Worm (Caenorhabditis elegans): ENCODE measurements around the gene sre-16.

sre-16 gene

ce11 chrIV:12236011-12236410 lies at the start of gene sre-16:
Gene sre-16, minus strand, starts transcription at chrIV:12236111.
- TF ChIP-seq W03F9.2 (tag; optimal IDR thresholded peaks at IDR 0.05) (no peak), him-1 (tag; optimal IDR thresholded peaks at IDR 0.05) (no peak), dao-5 (tag; optimal IDR thresholded peaks at IDR 0.05) (no peak)

ce11 chrIV:12282873-12283272 lies 47.0 kb upstream of the sre-16 start, which contains the start of gene hpo-12:
Gene hpo-12, plus strand, starts transcription at chrIV:12283173.
- TF ChIP-seq dao-5 (tag; optimal IDR thresholded peaks at IDR 0.05), result no peak
- no peak for TF ChIP-seq him-1 (tag; optimal IDR thresholded peaks at IDR 0.05)
- TF ChIP-seq W03F9.2 (tag; optimal IDR thresholded peaks at IDR 0.05), result no peak

DNA sequence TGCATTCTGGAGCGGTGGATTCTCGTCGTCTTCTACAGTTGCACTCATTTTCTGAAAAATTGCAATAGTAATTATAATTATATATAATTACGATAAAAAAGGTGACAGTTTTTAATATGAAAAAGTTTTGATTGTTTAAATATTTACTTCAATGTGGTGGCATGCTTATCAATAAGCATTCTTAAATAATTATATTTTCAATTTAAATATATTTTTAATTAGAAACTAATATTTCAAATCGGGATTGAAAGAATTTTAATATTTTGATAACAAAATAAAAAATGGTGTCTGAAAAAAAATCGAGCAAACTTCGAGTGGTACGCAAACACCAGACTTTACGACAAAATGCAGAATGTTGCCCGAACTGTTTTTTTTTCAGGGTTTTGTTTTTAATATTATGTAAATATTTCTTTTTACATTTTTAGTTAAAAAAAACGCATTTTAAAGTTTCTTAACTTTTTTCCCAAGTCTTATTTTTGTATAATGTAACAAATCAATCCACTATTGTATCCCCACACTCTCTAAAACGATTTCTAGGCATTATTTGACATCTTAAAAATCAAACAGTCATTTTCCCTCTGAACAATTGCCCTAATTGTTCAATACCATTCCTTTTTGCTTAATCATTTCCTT lies 46.4 kb upstream of the sre-16 start, which contains the start of the genes C42C1.12 and C42C1.19:
Gene C42C1.12 (minus strand): TSS at position 51 of the 633 bp plus-strand sequence.
Gene C42C1.19 (plus strand): TSS at position 583 of the 633 bp plus-strand sequence.
- no peak for TF ChIP-seq him-1 (tag; optimal IDR thresholded peaks at IDR 0.05)
- peak; percentile 13 for TF ChIP-seq W03F9.2 (tag; optimal IDR thresholded peaks at IDR 0.05)
- no peak for TF ChIP-seq dao-5 (tag; optimal IDR thresholded peaks at IDR 0.05)

- TF ChIP-seq dao-5 (tag; optimal IDR thresholded peaks at IDR 0.05), result no peak
- TF ChIP-seq W03F9.2 (tag; optimal IDR thresholded peaks at IDR 0.05), result no peak
- no peak for TF ChIP-seq him-1 (tag; optimal IDR thresholded peaks at IDR 0.05)
These were observed 43.4 kb upstream of the sre-16 start, which contains the start of gene ltah-1.1 for ce11 chrIV:12279340-12279739. Gene ltah-1.1, plus strand, starts transcription at chrIV:12279622.

- TF ChIP-seq him-1 (tag; optimal IDR thresholded peaks at IDR 0.05) (no peak), W03F9.2 (tag; optimal IDR thresholded peaks at IDR 0.05) (peak; percentile 40)
These were observed 42.6 kb upstream of the sre-16 start, which contains the start of the genes tag-335 and vkmt-1 for ce11 chrIV:12278507-12278906. Gene tag-335, minus strand, starts transcription at chrIV:12278594. Gene vkmt-1, plus strand, starts transcription at chrIV:12278725.

DNA sequence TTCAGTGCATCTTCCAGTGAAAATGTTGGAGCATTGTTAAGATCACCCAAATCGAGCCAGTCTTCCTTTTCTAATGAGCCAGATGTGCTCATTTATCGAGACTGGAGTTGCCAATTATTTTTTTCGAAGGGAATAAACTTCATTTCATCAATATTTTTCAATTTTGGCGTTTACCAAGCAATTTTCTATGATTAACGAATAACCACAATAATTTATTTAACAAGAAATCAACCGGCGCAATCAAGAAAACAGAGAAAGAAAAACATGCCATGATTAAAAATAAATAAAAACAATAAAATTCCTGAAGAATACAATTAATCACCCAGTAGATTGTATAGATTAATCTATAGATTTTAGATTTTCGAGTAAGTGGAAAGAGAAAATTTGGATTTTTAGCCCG lies 40.0 kb upstream of the sre-16 start, which contains the start of gene vps-8:
Gene vps-8 (minus strand): TSS at position 101 of the 400 bp plus-strand sequence.
- TF ChIP-seq him-1 (tag; optimal IDR thresholded peaks at IDR 0.05), result no peak
- no peak for TF ChIP-seq W03F9.2 (tag; optimal IDR thresholded peaks at IDR 0.05)
- no peak for TF ChIP-seq dao-5 (tag; optimal IDR thresholded peaks at IDR 0.05)

- no peak for TF ChIP-seq dao-5 (tag; optimal IDR thresholded peaks at IDR 0.05)
These were observed 38.5 kb upstream of the sre-16 start for ce11 chrIV:12274365-12274764.

DNA sequence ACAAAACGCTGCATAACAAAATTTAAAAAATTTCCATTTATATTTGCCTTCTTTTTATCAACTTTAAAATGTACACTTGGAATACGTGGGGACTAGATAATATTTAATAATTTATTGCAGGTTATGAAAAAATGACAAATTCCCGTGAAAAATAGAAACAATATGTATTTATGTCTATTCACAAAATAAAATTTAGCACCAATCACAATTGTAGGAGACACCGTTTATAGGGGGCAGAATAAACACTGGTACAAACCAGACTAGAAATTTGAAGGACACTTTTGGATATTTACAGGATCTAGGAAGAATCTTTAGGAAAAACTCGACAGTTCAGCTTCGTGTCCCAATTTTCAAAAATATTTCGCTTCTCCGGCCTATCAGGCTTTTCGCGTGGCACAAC lies 34.5 kb upstream of the sre-16 start, which contains the start of gene C42C1.3:
Gene C42C1.3 (minus strand): TSS at position 101 of the 400 bp plus-strand sequence.
- TF ChIP-seq dao-5 (tag; optimal IDR thresholded peaks at IDR 0.05) (no peak), him-1 (tag; optimal IDR thresholded peaks at IDR 0.05) (no peak), W03F9.2 (tag; optimal IDR thresholded peaks at IDR 0.05) (no peak)

- TF ChIP-seq him-1 (tag; optimal IDR thresholded peaks at IDR 0.05) (no peak), dao-5 (tag; optimal IDR thresholded peaks at IDR 0.05) (no peak), W03F9.2 (tag; optimal IDR thresholded peaks at IDR 0.05) (peak; percentile 61)
These were observed 32.5 kb upstream of the sre-16 start, which contains the start of the genes ppm-1.H and rpl-34 for ce11 chrIV:12268272-12269045. Gene ppm-1.H, minus strand, starts transcription at chrIV:12268322. Gene rpl-34, plus strand, starts transcription at chrIV:12268995.

DNA sequence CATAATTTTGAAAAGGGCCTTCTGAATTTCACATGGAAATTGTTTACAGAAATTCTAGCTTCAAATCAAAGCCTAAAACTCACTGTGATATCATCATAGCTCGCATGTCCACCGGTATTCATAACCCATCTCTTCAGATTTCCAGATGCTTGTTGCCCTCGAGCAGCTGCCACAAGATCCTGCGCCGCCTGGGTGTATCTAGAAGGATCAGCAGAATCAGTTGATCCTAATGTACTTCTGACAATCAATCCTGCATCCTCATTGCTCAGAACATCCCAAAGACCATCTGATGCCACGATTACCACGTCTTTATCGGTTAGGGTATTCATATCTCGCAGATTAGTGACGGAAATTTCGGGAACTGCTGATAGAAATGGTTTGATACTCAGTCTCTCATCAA lies 30.0 kb upstream of the sre-16 start:
- TF ChIP-seq dao-5 (tag; optimal IDR thresholded peaks at IDR 0.05) (no peak), him-1 (tag; optimal IDR thresholded peaks at IDR 0.05) (no peak), W03F9.2 (tag; optimal IDR thresholded peaks at IDR 0.05) (no peak)

- TF ChIP-seq W03F9.2 (tag; optimal IDR thresholded peaks at IDR 0.05), result no peak
- no peak for TF ChIP-seq him-1 (tag; optimal IDR thresholded peaks at IDR 0.05)
- TF ChIP-seq dao-5 (tag; optimal IDR thresholded peaks at IDR 0.05), result no peak
These were observed 25.4 kb upstream of the sre-16 start, which contains the start of gene sre-14 for ce11 chrIV:12261353-12261752. Gene sre-14, minus strand, starts transcription at chrIV:12261453.

ce11 chrIV:12259161-12259870 lies 23.4 kb upstream of the sre-16 start, which contains the start of gene Y39C12A.9:
Gene Y39C12A.9, minus strand, starts transcription at chrIV:12259211.
- TF ChIP-seq him-1 (tag; optimal IDR thresholded peaks at IDR 0.05) (no peak), dao-5 (tag; optimal IDR thresholded peaks at IDR 0.05) (no peak), W03F9.2 (tag; optimal IDR thresholded peaks at IDR 0.05) (no peak)

ce11 chrIV:12252579-12252978 lies 16.7 kb upstream of the sre-16 start, which contains the start of gene dnj-26:
Gene dnj-26, minus strand, starts transcription at chrIV:12252679.
- TF ChIP-seq him-1 (tag; optimal IDR thresholded peaks at IDR 0.05) (no peak), dao-5 (tag; optimal IDR thresholded peaks at IDR 0.05) (no peak), W03F9.2 (tag; optimal IDR thresholded peaks at IDR 0.05) (no peak)

Data from whole organism, L4/young adult.